Fruit fly (Drosophila melanogaster) whole organism, embryonic: ENCODE measurements around the gene PGRP-LE.

Experiments used
- Atf3 ChIP-seq: fragments of 200-800 bp; sonication (Bioruptor generic); optimal IDR thresholded peaks from 3 replicates; lab custom pipeline; 2016; ENCODE audit warnings: missing biosample characterization, missing genetic modification characterization
- Awh ChIP-seq: fragments of 200-800 bp; sonication (Bioruptor generic); IDR thresholded peaks from 2 replicates; pipeline ENCODE4, ENCODE4 v1.3.6; 2022; ENCODE audit warnings: missing biosample characterization, missing genetic modification characterization
- BtbVII ChIP-seq: fragments of 200-800 bp; sonication (Bioruptor generic); optimal IDR thresholded peaks from 3 replicates; lab custom pipeline; 2017; ENCODE audit warnings: missing biosample characterization, mild to moderate bottlenecking, missing genetic modification characterization
- Bteb2 ChIP-seq: fragments of 200-800 bp; sonication (Bioruptor generic); optimal IDR thresholded peaks from 2 replicates; lab custom pipeline; 2016; ENCODE audit warnings: missing biosample characterization, missing genetic modification characterization
- CG11696 ChIP-seq: fragments of 200-800 bp; sonication (Bioruptor generic); IDR thresholded peaks from 2 replicates; pipeline ENCODE4 v1.3.6; 2022; ENCODE audit warnings: missing biosample characterization, missing genetic modification characterization
- CG15479 ChIP-seq: fragments of 200-800 bp; sonication (Bioruptor generic); optimal IDR thresholded peaks from 3 replicates; lab custom pipeline; 2019; ENCODE audit warnings: missing biosample characterization, mild to moderate bottlenecking, missing genetic modification characterization, moderate library complexity
- CG17612 ChIP-seq: fragments of 200-800 bp; sonication (Bioruptor generic); IDR thresholded peaks from 2 replicates; pipeline ENCODE4 v1.3.6; 2022; ENCODE audit warnings: missing biosample characterization, missing genetic modification characterization
- CG17829 ChIP-seq: fragments of 200-800 bp; optimal IDR thresholded peaks from 2 replicates; lab custom pipeline; 2019; ENCODE audit warnings: missing biosample characterization, mild to moderate bottlenecking, missing genetic modification characterization, moderate library complexity
- CG18599 ChIP-seq: fragments of 200-800 bp; sonication (Bioruptor generic); optimal IDR thresholded peaks from 3 replicates; lab custom pipeline; 2017; ENCODE audit warnings: missing biosample characterization, missing genetic modification characterization, mild to moderate bottlenecking, moderate library complexity, missing genetic modification reagents
- CG2678 ChIP-seq: fragments of 200-800 bp; sonication (Bioruptor generic); optimal IDR thresholded peaks from 3 replicates; lab custom pipeline; 2019; ENCODE audit warnings: missing biosample characterization, mild to moderate bottlenecking, missing genetic modification characterization, moderate library complexity
- CG2875 ChIP-seq: fragments of 200-800 bp; sonication (Bioruptor generic); optimal IDR thresholded peaks from 2 replicates; lab custom pipeline; 2017; ENCODE audit warnings: missing biosample characterization, mild to moderate bottlenecking, missing genetic modification characterization, missing genetic modification reagents
- CG32767 ChIP-seq: fragments of 200-800 bp; sonication (Bioruptor generic); IDR thresholded peaks from 2 replicates; pipeline ENCODE4 v1.3.6; 2022; ENCODE audit warnings: missing biosample characterization, missing genetic modification characterization
- CG34376 ChIP-seq: fragments of 200-800 bp; sonication (Bioruptor generic); optimal IDR thresholded peaks from 2 replicates; lab custom pipeline; 2018; ENCODE audit warnings: missing biosample characterization, mild to moderate bottlenecking, missing genetic modification characterization
- CG42726 ChIP-seq: fragments of 200-800 bp; sonication (Bioruptor generic); IDR thresholded peaks from 2 replicates; pipeline ENCODE4 v1.3.6; 2022; ENCODE audit warnings: missing biosample characterization, missing genetic modification characterization; ENCODE audit not compliant: partially characterized antibody
- CG7745 ChIP-seq: fragments of 200-800 bp; sonication (Bioruptor generic); optimal IDR thresholded peaks from 2 replicates; lab custom pipeline; 2018; ENCODE audit warnings: missing biosample characterization, mild to moderate bottlenecking, missing genetic modification characterization, moderate library complexity
- CG8290 ChIP-seq, 3 experiments: fragments of 200-800 bp; sonication (Bioruptor generic); optimal IDR thresholded peaks; 2 replicates each; lab custom pipeline; 2016 to 2019; ENCODE audit warnings: missing biosample characterization in 3 of 3, missing genetic modification characterization in 3 of 3, mild to moderate bottlenecking in 2 of 3, moderate library complexity in 1 of 3
- Chrac-16 ChIP-seq: fragments of 200-800 bp; sonication (Bioruptor generic); optimal IDR thresholded peaks from 3 replicates; lab custom pipeline; 2016; ENCODE audit warnings: missing biosample characterization, missing genetic modification characterization
- Elba2 ChIP-seq: fragments of 200-800 bp; sonication (Bioruptor generic); optimal IDR thresholded peaks from 3 replicates; lab custom pipeline; 2016; ENCODE audit warnings: missing biosample characterization, missing genetic modification characterization
- Gsc ChIP-seq: fragments of 200-800 bp; sonication (Bioruptor generic); IDR thresholded peaks from 2 replicates; pipeline ENCODE4 v1.3.6; 2022; ENCODE audit warnings: missing biosample characterization, missing genetic modification characterization
- HLH54F ChIP-seq: fragments of 200-800 bp; sonication (Bioruptor generic); optimal IDR thresholded peaks from 3 replicates; lab custom pipeline; 2016; ENCODE audit warnings: missing biosample characterization, missing genetic modification characterization
- HmgZ ChIP-seq: fragments of 200-800 bp; sonication (Bioruptor generic); optimal IDR thresholded peaks from 2 replicates; lab custom pipeline; 2018; ENCODE audit warnings: missing biosample characterization, mild to moderate bottlenecking, missing genetic modification characterization
- MESR4 ChIP-seq: fragments of 200-800 bp; sonication (Bioruptor generic); optimal IDR thresholded peaks from 2 replicates; lab custom pipeline; 2018; ENCODE audit warnings: missing biosample characterization, mild to moderate bottlenecking, missing genetic modification characterization, moderate library complexity
- NC2β ChIP-seq: fragments of 200-800 bp; sonication (Bioruptor generic); optimal IDR thresholded peaks from 2 replicates; lab custom pipeline; 2016; ENCODE audit warnings: missing biosample characterization, missing genetic modification characterization
- Opbp ChIP-seq: fragments of 200-800 bp; sonication (Bioruptor generic); IDR thresholded peaks from 3 replicates; pipeline ENCODE4 v1.3.6; 2022; ENCODE audit warnings: missing biosample characterization, missing genetic modification characterization; ENCODE audit not compliant: partially characterized antibody
- Pdp1 ChIP-seq, 2 experiments: fragments of 200-800 bp; sonication (Bioruptor generic); optimal IDR thresholded peaks; 3 replicates each; lab custom pipeline; 2016; ENCODE audit warnings: missing biosample characterization in 2 of 2, missing genetic modification characterization in 2 of 2, mild to moderate bottlenecking in 1 of 2, moderate library complexity in 1 of 2
- Rfx ChIP-seq: fragments of 200-800 bp; sonication (Bioruptor generic); IDR thresholded peaks from 2 replicates; pipeline ENCODE4 v1.3.6; 2022; ENCODE audit warnings: missing biosample characterization, missing genetic modification characterization
- ap ChIP-seq: fragments of 200-800 bp; sonication (Bioruptor generic); IDR thresholded peaks from 2 replicates; pipeline ENCODE4 v1.3.6; 2022; ENCODE audit warnings: missing biosample characterization, missing genetic modification characterization
- chif ChIP-seq, 2 experiments: fragments of 200-800 bp; sonication (Bioruptor generic); optimal IDR thresholded peaks; 3 replicates each; lab custom pipeline; 2016; ENCODE audit warnings: missing biosample characterization in 2 of 2, missing genetic modification characterization in 2 of 2
- chinmo ChIP-seq: fragments of 200-800 bp; sonication (Bioruptor generic); IDR thresholded peaks from 4 replicates; pipeline ENCODE4 v1.3.6; 2022; ENCODE audit warnings: missing biosample characterization, missing genetic modification characterization; ENCODE audit not compliant: partially characterized antibody
- chm ChIP-seq: fragments of 200-800 bp; sonication (Bioruptor generic); IDR thresholded peaks from 2 replicates; pipeline ENCODE4 v1.3.6; 2022; ENCODE audit warnings: missing biosample characterization, missing genetic modification characterization
- esg ChIP-seq: fragments of 200-800 bp; sonication (Bioruptor generic); conservative IDR thresholded peaks from 2 replicates; pipeline ENCODE4 v1.3.6; 2022; ENCODE audit warnings: missing biosample characterization, missing genetic modification characterization
- grau ChIP-seq: fragments of 200-800 bp; optimal IDR thresholded peaks from 3 replicates; lab custom pipeline; 2019; ENCODE audit warnings: missing biosample characterization, mild to moderate bottlenecking, missing genetic modification characterization, moderate library complexity
- jumu ChIP-seq: fragments of 200-800 bp; sonication (Bioruptor generic); optimal IDR thresholded peaks from 3 replicates; lab custom pipeline; 2016; ENCODE audit warnings: missing biosample characterization, missing genetic modification characterization
- lilli ChIP-seq: fragments of 200-800 bp; sonication (Bioruptor generic); optimal IDR thresholded peaks from 3 replicates; lab custom pipeline; 2016; ENCODE audit warnings: missing biosample characterization, missing genetic modification characterization
- nerfin-1 ChIP-seq: fragments of 200-800 bp; sonication (Bioruptor generic); optimal IDR thresholded peaks from 3 replicates; lab custom pipeline; 2019; ENCODE audit warnings: missing biosample characterization, mild to moderate bottlenecking, missing genetic modification characterization, moderate library complexity
- phol ChIP-seq: fragments of 200-800 bp; sonication (Bioruptor generic); optimal IDR thresholded peaks from 3 replicates; lab custom pipeline; 2018; ENCODE audit warnings: missing biosample characterization, mild to moderate bottlenecking, missing genetic modification characterization, moderate library complexity
- pros ChIP-seq: fragments of 200-800 bp; sonication (Bioruptor generic); optimal IDR thresholded peaks from 3 replicates; lab custom pipeline; 2019; ENCODE audit warnings: missing biosample characterization, mild to moderate bottlenecking, missing genetic modification characterization, moderate library complexity
- row ChIP-seq: fragments of 200-800 bp; sonication (Bioruptor generic); IDR thresholded peaks from 3 replicates; pipeline ENCODE4 v1.3.6; 2022; ENCODE audit warnings: missing biosample characterization, missing genetic modification characterization
- sens ChIP-seq: fragments of 200-800 bp; sonication (Bioruptor generic); peaks from one replicate; lab custom pipeline; 2016; ENCODE audit warnings: missing biosample characterization, missing genetic modification characterization
- sr ChIP-seq: fragments of 200-800 bp; sonication (Bioruptor generic); IDR thresholded peaks from 3 replicates; pipeline ENCODE4 v1.3.6; 2022; ENCODE audit warnings: missing biosample characterization, missing genetic modification characterization
- tll ChIP-seq, 2 experiments: fragments of 200-800 bp in 1 of 2; fragments of >200 bp in 1 of 2; sonication (Bioruptor generic) in 1 of 2; optimal IDR thresholded peaks; 2 replicates each; lab custom pipeline; 2017 to 2019; ENCODE audit warnings: missing biosample characterization in 2 of 2, missing genetic modification characterization in 2 of 2, mild to moderate bottlenecking in 1 of 2, moderate library complexity in 1 of 2
- zfh1 ChIP-seq: fragments of 200-800 bp; sonication (Bioruptor generic); IDR thresholded peaks from 3 replicates; pipeline ENCODE4 v1.3.6; 2022; ENCODE audit warnings: missing biosample characterization, missing genetic modification characterization

Gene PGRP-LE

DNA sequence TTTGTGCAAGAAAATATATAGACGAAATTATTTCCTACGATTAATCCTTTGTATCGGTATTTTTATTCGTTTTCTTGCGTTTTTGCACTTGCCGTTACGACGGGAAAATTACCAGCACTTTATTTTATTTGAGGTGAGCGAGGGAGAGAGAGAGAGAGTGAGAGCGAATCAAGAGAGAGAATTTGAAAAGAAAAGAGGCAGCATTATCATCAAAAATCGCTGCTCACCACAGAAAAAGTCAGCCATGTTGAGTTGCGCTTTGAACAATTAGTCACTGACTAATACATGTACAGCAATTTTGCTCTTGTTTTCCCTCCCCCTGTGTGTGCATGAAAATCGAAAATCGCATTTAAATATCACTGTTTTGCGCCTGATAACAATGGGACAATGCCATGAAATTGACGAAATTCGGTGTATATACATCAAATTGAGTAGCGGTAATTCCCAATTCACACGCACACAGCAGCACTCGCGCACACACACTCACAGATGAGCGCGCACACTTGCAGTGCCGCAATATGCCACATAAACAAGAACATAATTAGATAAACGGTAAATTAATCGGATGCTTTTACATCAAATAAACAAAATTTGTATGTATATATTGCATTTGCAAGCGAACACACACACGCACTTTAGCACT lies 31.0 kb upstream of the PGRP-LE start (continued):
- TF ChIP-seq CG15479 (GFP tag; lab: Kevin White, UChicago) (peak; percentile 17), Bteb2 (GFP tag; lab: Kevin White, UChicago) (no peak), BtbVII (GFP tag; lab: Kevin White, UChicago) (peak; percentile 24), CG34376 (GFP tag; lab: Kevin White, UChicago) (peak; percentile 49), ap (GFP tag; lab: Robert Waterston, UW) (no peak), chinmo (GFP tag; lab: Robert Waterston, UW) (peak; percentile 51; the same call in 1 of the 4 replicates), row (peak; percentile 18; the same call in 1 of the 3 replicates), tll (GFP tag; optimal IDR thresholded peaks at IDR 0.05; lab: Kevin White, UChicago) (peak in 1 of 2 experiments; percentile 13), nerfin-1 (tag; lab: Kevin White, UChicago) (peak; percentile 75), CG2678 (tag; lab: Kevin White, UChicago) (no peak), CG32767 (GFP tag; lab: Robert Waterston, UW) (peak; percentile 79), CG7745 (tag; lab: Kevin White, UChicago) (peak; percentile 21)
- TF ChIP-seq, all 482 proteins: peak for 27

DNA sequence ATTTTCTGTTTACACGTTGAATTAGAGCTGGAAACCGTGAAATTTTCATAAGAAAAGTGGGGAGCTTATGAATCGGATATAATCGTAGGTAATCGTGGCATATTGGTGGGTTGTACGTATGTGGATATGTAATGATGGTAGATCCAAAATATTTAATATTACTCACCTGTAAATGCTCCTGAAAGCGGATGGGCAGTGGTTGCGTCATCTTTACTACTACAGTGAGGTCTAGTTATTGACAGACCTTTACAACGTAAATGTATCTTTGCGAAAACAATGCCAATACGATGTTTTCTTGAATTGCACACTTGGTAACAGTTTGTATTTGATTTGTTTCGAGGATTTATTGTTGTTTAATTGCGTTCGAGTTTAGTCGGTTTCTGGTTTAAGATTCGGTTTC lies 30.3 kb upstream of the PGRP-LE start:
- TF ChIP-seq sens (GFP tag; lab: Kevin White, UChicago) (peak; percentile 56), grau (tag; lab: Kevin White, UChicago) (peak; percentile 70), Pdp1 (GFP tag; optimal IDR thresholded peaks at IDR 0.05; lab: Kevin White, UChicago) (peak in 1 of 2 experiments; percentile 80), chm (no peak)
- TF ChIP-seq, all 482 proteins: peak for 3

DNA sequence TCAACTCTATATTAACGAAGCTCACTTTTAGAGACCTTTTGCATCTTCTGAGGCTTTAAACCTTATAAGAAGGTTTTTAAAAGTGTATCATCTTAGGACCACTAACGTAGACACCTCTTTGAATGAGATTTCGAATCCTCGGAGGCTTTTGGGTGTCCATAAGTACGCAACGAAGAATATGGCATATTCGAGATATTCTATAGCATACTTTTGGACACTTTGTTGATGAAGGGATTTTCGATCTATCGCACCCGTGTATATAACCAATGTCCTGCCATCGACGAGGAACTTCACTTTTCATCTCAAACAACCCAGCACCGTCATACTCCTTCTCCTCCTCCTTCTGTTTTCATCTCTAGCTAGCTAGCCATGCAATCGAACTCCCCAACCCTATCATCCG lies 18.7 kb upstream of the PGRP-LE start:
- TF ChIP-seq CG17612 (GFP tag; lab: Robert Waterston, UW): peak; percentile 90
- no peak for TF ChIP-seq Chrac-16 (GFP tag; lab: Kevin White, UChicago)
- peak; percentile 53 for TF ChIP-seq CG8290 (GFP tag; optimal IDR thresholded peaks at IDR 0.05; lab: Kevin White, UChicago)
- TF ChIP-seq CG8290 (tag; optimal IDR thresholded peaks at IDR 0.05; lab: Kevin White, UChicago): peak in 1 of 2 experiments; percentile 85

DNA sequence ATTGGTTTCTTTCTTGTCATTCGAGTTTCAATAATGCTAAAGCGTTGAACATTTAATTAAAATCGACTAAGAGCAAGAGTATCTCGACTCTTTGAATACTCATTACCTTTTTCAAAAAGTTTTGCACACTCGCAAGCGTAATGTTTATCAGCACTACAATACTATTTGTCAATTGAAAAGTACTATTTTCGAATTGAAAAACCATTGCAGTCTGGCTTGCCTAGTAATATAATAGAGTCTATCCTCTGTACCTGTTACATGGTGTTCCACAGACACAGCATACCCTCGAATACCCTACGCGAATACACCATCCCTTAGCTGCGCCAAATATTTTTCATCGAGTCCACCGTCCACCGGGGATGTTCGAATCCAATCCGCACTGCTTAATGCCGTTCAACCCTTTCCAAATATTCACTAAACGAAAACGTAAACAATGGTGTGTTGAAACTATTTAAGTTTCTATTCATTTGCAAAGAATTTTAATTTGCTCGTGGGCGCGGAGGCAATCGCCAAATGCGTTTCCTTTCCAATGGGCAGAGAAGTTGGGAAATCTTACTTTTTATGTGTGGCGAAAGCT lies 15.0 kb upstream of the PGRP-LE start:
- TF ChIP-seq CG2875 (no peak), chif (GFP tag; optimal IDR thresholded peaks at IDR 0.05; lab: Kevin White, UChicago) (peak in 1 of 2 experiments; percentile 22), pros (GFP tag; lab: Kevin White, UChicago) (peak; percentile 41), CG18599 (GFP tag; lab: Kevin White, UChicago) (no peak), Chrac-16 (GFP tag; lab: Kevin White, UChicago) (peak; percentile 26), NC2β (GFP tag; lab: Kevin White, UChicago) (no peak), HLH54F (peak; percentile 1), Opbp (GFP tag; lab: Robert Waterston, UW) (no peak), Awh (GFP tag; lab: Robert Waterston, UW) (no peak), phol (tag; lab: Kevin White, UChicago) (peak; percentile 42), CG17612 (GFP tag; lab: Robert Waterston, UW) (no peak), CG11696 (GFP tag; lab: Robert Waterston, UW) (no peak), HmgZ (tag; lab: Kevin White, UChicago) (peak; percentile 16), Elba2 (GFP tag; lab: Kevin White, UChicago) (no peak), CG17829 (peak; percentile 8), ap (GFP tag; lab: Robert Waterston, UW) (0 out of 2 replicates have a peak, but pooled peaks have one; percentile 21), lilli (GFP tag; lab: Kevin White, UChicago) (peak; percentile 32), sens (GFP tag; lab: Kevin White, UChicago) (peak; percentile 89), esg (GFP tag; lab: Robert Waterston, UW) (no peak), Rfx (GFP tag; lab: Robert Waterston, UW) (peak; percentile 40; the same call in 1 of the 2 replicates), jumu (GFP tag; lab: Kevin White, UChicago) (peak; percentile 8), MESR4 (no peak), Atf3 (GFP tag; lab: Kevin White, UChicago) (no peak), sr (no peak), Gsc (GFP tag; lab: Robert Waterston, UW) (no peak), zfh1 (GFP tag; lab: Robert Waterston, UW) (0 out of 3 replicates have a peak, but pooled peaks have one; percentile 39), CG42726 (GFP tag; lab: Robert Waterston, UW) (no peak)
